Worm (Caenorhabditis elegans) whole organism, L1 larva: ENCODE measurements around the gene F22E5.13.
"Not testable (repeated sequence)": the region's sequence is repeated elsewhere in the genome, so short reads cannot be mapped to it uniquely, and the experiment has no call there.

Experiments used
- C04F5.9 ChIP-seq: sonication (generic microtip); optimal IDR thresholded peaks from 2 replicates; lab custom pipeline; 2016; ENCODE audit warnings: missing genetic modification characterization, missing compliant biosample characterization
- F16B12.6 ChIP-seq: fragments of 150-350 bp; optimal IDR thresholded peaks from 2 replicates; lab custom pipeline; 2014; ENCODE audit warnings: missing biosample characterization, missing genetic modification characterization
- aha-1 ChIP-seq: fragments of 150-350 bp; optimal IDR thresholded peaks from 2 replicates; lab custom pipeline; 2014; ENCODE audit warnings: missing biosample characterization, missing genetic modification characterization
- alr-1 ChIP-seq: fragments of 200-800 bp; sonication (Bioruptor generic); optimal IDR thresholded peaks from 2 replicates; lab custom pipeline; 2018; ENCODE audit warnings: borderline replicate concordance, mild to moderate bottlenecking, missing genetic modification characterization, missing compliant biosample characterization
- ama-1 ChIP-seq: fragments of 150-350 bp; optimal IDR thresholded peaks from 2 replicates; lab custom pipeline; 2014
- ceh-63 ChIP-seq: fragments of 200-800 bp; sonication (Bioruptor generic); optimal IDR thresholded peaks from 2 replicates; lab custom pipeline; 2018; ENCODE audit warnings: mild to moderate bottlenecking, missing genetic modification characterization, missing compliant biosample characterization
- ceh-82 ChIP-seq, 3 experiments: fragments of 150-350 bp in 1 of 3; sonication (generic microtip) in 2 of 3; optimal IDR thresholded peaks; 2 replicates each; lab custom pipeline; 2014 to 2017; ENCODE audit warnings: missing biosample characterization in 3 of 3, missing genetic modification characterization in 3 of 3
- ceh-88 ChIP-seq: fragments of 200-800 bp; sonication (Bioruptor generic); IDR thresholded peaks from 2 replicates; pipeline ENCODE4 v1.3.6; 2022; ENCODE audit warnings: missing genetic modification characterization, missing compliant biosample characterization
- dsc-1 ChIP-seq: sonication (generic microtip); optimal IDR thresholded peaks from 2 replicates; lab custom pipeline; 2016; ENCODE audit warnings: mild to moderate bottlenecking, missing genetic modification characterization, missing compliant biosample characterization
- efl-1 ChIP-seq, 4 experiments: fragments of 150-350 bp; optimal IDR thresholded peaks in 3 of 4; peaks in 1 of 4; 1 replicate in 1 of 4; 2 replicates in 3 of 4; lab custom pipeline; 2014; ENCODE audit warnings: missing biosample characterization in 2 of 4, missing genetic modification characterization in 2 of 4, missing genetic modification reagents in 2 of 4
- egl-27 ChIP-seq, 2 experiments: fragments of 150-350 bp in 1 of 2; sonication (generic microtip); optimal IDR thresholded peaks; 3 replicates each; lab custom pipeline; 2017 to 2018; ENCODE audit warnings: missing biosample characterization in 2 of 2, missing genetic modification characterization in 2 of 2, missing genetic modification reagents in 2 of 2
- elt-2 ChIP-seq: sonication (generic microtip); optimal IDR thresholded peaks from 2 replicates; lab custom pipeline; 2016; ENCODE audit warnings: missing genetic modification characterization, mild to moderate bottlenecking, inconsistent platforms, missing compliant biosample characterization, missing genetic modification reagents
- ets-5 ChIP-seq: fragments of 200-800 bp; sonication (Bioruptor generic); IDR thresholded peaks from 2 replicates; pipeline ENCODE4 v1.3.6; 2022; ENCODE audit warnings: missing genetic modification characterization, missing compliant biosample characterization
- fos-1 ChIP-seq: fragments of 150-350 bp; optimal IDR thresholded peaks from 2 replicates; lab custom pipeline; 2014; ENCODE audit warnings: missing biosample characterization, missing genetic modification characterization
- hlh-17 ChIP-seq: fragments of 200-800 bp; sonication (Bioruptor generic); optimal IDR thresholded peaks from 2 replicates; lab custom pipeline; 2018; ENCODE audit warnings: missing genetic modification characterization, mild to moderate bottlenecking, missing compliant biosample characterization, moderate library complexity, borderline replicate concordance
- hpl-2 ChIP-seq: fragments of 150-350 bp; optimal IDR thresholded peaks from 2 replicates; lab custom pipeline; 2014; ENCODE audit warnings: missing biosample characterization, missing genetic modification reagents, missing genetic modification characterization
- isw-1 ChIP-seq: fragments of 200-800 bp; sonication (Bioruptor generic); IDR thresholded peaks from 2 replicates; pipeline ENCODE4 v1.3.6; 2022; ENCODE audit warnings: missing genetic modification characterization, missing compliant biosample characterization
- jun-1 ChIP-seq: fragments of 150-350 bp; optimal IDR thresholded peaks from 2 replicates; lab custom pipeline; 2014; ENCODE audit warnings: missing biosample characterization, missing genetic modification reagents, missing genetic modification characterization
- lin-13 ChIP-seq: fragments of 150-350 bp; optimal IDR thresholded peaks from 2 replicates; lab custom pipeline; 2014; ENCODE audit warnings: missing biosample characterization, missing genetic modification reagents, missing genetic modification characterization
- lin-39 ChIP-seq: fragments of 150-350 bp; optimal IDR thresholded peaks from 2 replicates; lab custom pipeline; 2014; ENCODE audit warnings: missing biosample characterization, missing genetic modification reagents, missing genetic modification characterization
- mdl-1 ChIP-seq, 2 experiments: fragments of 150-350 bp; optimal IDR thresholded peaks; 2 replicates each; lab custom pipeline; 2014 to 2017; ENCODE audit warnings: missing biosample characterization in 2 of 2, missing genetic modification characterization in 2 of 2, inconsistent platforms in 1 of 2
- nhr-28 ChIP-seq: fragments of 150-350 bp; optimal IDR thresholded peaks from 2 replicates; lab custom pipeline; 2014; ENCODE audit warnings: missing biosample characterization, missing genetic modification characterization
- nhr-76 ChIP-seq: sonication (generic microtip); optimal IDR thresholded peaks from 2 replicates; lab custom pipeline; 2017; ENCODE audit warnings: missing biosample characterization, missing genetic modification characterization
- nhr-90 ChIP-seq: sonication (generic microtip); optimal IDR thresholded peaks from 2 replicates; lab custom pipeline; 2016; ENCODE audit warnings: mild to moderate bottlenecking, missing genetic modification characterization, missing compliant biosample characterization; ENCODE audit not compliant: poor library complexity
- pag-3 ChIP-seq: sonication (generic microtip); optimal IDR thresholded peaks from 2 replicates; lab custom pipeline; 2017; ENCODE audit warnings: missing genetic modification characterization, mild to moderate bottlenecking, missing compliant biosample characterization, antibody characterized with exemption, borderline replicate concordance; ENCODE audit not compliant: insufficient read depth
- pax-3 ChIP-seq: fragments of 200-800 bp; sonication (Bioruptor generic); optimal IDR thresholded peaks from 2 replicates; lab custom pipeline; 2018; ENCODE audit warnings: mild to moderate bottlenecking, missing genetic modification characterization, moderate library complexity, missing compliant biosample characterization
- pqm-1 ChIP-seq: sonication (generic microtip); optimal IDR thresholded peaks from 3 replicates; lab custom pipeline; 2017; ENCODE audit warnings: missing biosample characterization, missing genetic modification characterization
- skn-1 ChIP-seq: fragments of 150-350 bp; optimal IDR thresholded peaks from 2 replicates; lab custom pipeline; 2014; ENCODE audit warnings: missing biosample characterization, missing genetic modification characterization
- snpc-4 ChIP-seq: fragments of 150-350 bp; optimal IDR thresholded peaks from 2 replicates; lab custom pipeline; 2014; ENCODE audit warnings: missing biosample characterization, missing genetic modification characterization
- snu-23 ChIP-seq: sonication (generic microtip); optimal IDR thresholded peaks from 2 replicates; lab custom pipeline; 2016; ENCODE audit warnings: missing genetic modification characterization, missing compliant biosample characterization
- sup-37 ChIP-seq: fragments of 200-800 bp; sonication (Bioruptor generic); optimal IDR thresholded peaks from 2 replicates; lab custom pipeline; 2018; ENCODE audit warnings: mild to moderate bottlenecking, missing genetic modification characterization, missing compliant biosample characterization
- tlp-1 ChIP-seq: fragments of 150-350 bp; optimal IDR thresholded peaks from 2 replicates; lab custom pipeline; 2014; ENCODE audit warnings: missing biosample characterization, missing genetic modification characterization
- unc-130 ChIP-seq: fragments of 150-350 bp; optimal IDR thresholded peaks from 2 replicates; lab custom pipeline; 2017; ENCODE audit warnings: missing biosample characterization, missing genetic modification characterization, inconsistent platforms
- unc-86 ChIP-seq: sonication (generic microtip); optimal IDR thresholded peaks from 2 replicates; lab custom pipeline; 2016; ENCODE audit warnings: missing genetic modification characterization, missing compliant biosample characterization
- ztf-4 ChIP-seq: fragments of 150-350 bp; optimal IDR thresholded peaks from 2 replicates; lab custom pipeline; 2014; ENCODE audit warnings: missing biosample characterization, missing genetic modification characterization

Gene F22E5.13

DNA sequence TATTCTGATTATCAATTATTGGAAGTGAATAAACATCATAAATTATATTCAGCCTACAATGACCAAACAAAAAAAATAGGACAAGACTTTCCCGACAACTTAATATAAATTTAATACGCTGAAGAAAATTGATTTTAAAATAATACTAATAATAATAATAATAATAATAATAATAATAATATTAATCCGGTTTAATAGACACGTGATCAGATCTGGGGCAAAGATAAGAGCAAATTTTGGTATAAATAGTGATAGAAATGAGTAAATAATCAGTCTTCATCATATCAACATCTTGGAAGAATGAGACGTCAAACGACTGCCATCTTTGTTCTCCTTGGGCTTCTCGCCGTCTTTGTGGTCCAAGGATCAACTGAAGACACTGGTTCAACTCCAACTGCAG is 30.3 kb downstream of the F22E5.13 start, which contains the start of gene msrp-6:
Gene msrp-6, plus strand, starts transcription at position 301 of the 400 bp plus-strand sequence.
- TF ChIP-seq snpc-4; tlp-1 (tag; lab: Kevin White, UChicago); ama-1 (lab: Kevin White, UChicago): not testable (repeated sequence)

DNA sequence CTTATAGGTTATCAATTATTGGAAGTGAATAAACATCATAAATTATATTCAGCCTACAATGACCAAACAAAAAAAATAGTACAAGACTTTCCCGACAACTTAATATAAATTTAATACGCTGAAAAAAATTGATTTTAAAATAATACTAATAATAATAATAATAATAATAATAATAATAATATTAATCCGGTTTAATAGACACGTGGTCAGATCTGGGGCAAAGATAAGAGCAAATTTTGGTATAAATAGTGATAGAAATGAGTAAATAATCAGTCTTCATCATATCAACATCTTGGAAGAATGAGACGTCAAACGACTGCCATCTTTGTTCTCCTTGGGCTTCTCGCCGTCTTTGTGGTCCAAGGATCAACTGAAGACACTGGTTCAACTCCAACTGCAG is 32.8 kb downstream of the F22E5.13 start, which contains the start of gene msrp-5:
Gene msrp-5, plus strand, starts transcription at position 301 of the 400 bp plus-strand sequence.
- not testable (repeated sequence) for TF ChIP-seq C04F5.9, lin-39, F16B12.6 (tag; lab: Kevin White, UChicago)
- TF ChIP-seq, all 84 proteins: peak for 0; not testable (repeated sequence) for 84

DNA sequence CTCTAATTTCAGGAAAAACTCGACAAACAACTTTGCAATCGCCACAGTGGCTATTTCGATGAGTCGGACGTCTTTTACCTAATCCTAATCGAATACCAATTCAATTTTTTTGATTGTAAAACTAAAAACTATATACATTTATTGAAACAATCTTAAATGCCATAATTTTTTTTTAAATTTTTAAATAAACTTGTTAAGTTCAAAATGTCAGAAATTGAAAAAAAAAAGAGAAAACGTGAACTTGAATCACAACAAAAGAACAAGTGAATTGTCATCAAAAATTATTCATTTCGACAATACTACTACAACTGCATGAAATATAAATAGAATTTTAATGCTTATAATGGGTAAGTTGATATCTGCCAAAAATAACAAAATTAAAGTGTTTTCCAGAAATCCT is 37.2 kb downstream of the F22E5.13 start, which contains the start of gene D2062.13:
Gene D2062.13, plus strand, starts transcription at position 301 of the 400 bp plus-strand sequence.
- not testable (repeated sequence) for TF ChIP-seq egl-27 (tag; optimal IDR thresholded peaks at IDR 0.05; lab: Kevin White, UChicago); skn-1 (tag; lab: Kevin White, UChicago); hlh-17 (GFP tag; lab: Kevin White, UChicago)

DNA sequence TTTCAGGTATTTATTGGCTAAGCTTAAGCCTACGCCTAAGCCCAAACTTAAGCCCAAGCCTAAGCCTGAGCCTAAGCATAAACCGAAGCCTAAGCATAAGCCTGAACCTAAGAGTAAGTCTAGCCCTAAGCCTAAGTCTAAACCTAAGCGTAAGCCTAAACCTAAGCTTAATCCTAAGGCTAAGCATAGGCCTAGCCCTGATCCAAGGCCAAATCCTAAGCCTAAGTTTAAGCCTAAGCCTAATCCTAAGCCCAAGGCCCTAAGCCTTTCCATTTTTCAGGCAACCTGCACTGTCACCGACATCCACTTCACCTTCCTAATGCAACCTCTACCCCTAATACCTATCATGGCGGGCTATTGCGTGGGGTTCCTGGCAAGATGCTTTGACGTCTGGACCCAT is 38.4 kb downstream of the F22E5.13 start:
- TF ChIP-seq fos-1 (tag; lab: Kevin White, UChicago) (no peak), unc-130 (tag; lab: Kevin White, UChicago) (no peak), nhr-90 (tag; lab: Kevin White, UChicago) (no peak), unc-86 (tag; lab: Kevin White, UChicago) (no peak), sup-37 (GFP tag; lab: Kevin White, UChicago) (no peak), mdl-1 (tag; optimal IDR thresholded peaks at IDR 0.05; lab: Kevin White, UChicago) (no peak), lin-13 (GFP tag; lab: Kevin White, UChicago) (no peak), ets-5 (no peak), hpl-2 (GFP tag; lab: Kevin White, UChicago) (no peak), ceh-82 (tag; optimal IDR thresholded peaks at IDR 0.05; lab: Kevin White, UChicago) (no peak)

DNA sequence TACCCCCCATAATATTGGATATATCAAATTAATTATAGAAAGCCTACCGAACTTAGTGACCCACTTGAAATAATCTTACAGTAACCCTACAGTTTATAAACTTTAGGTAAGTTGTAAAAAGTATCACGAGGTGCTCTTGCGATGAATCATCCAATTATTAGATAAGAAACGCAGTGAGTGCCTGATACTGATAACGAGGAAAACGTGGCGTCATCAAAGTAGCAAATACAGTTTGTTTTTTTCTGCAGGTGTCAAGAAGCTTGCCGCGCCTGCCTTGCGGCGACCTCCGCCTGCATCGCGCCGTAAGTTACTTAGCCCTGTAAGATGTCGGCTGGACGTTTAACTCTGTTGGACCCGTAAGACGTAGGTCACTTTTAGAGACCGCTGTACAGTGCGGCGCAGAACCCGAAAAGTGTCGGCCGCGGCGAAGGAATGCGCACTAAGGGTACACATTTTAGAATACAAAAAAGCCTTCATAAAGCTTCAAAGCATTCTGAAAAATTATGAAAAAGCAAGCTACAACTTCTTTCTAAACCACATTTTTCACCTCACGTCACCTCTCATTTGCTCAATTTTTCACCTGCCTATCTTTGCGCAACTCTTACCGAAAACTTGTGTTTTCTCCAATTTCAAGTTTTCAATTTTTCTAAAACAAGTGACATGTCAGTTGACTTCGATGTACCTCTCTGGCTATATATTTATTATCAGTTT is 39.1 kb downstream of the F22E5.13 start, which contains the start of gene sri-38:
Gene sri-38, plus strand, starts transcription at position 661 of the 711 bp plus-strand sequence.
- TF ChIP-seq aha-1 (tag; lab: Kevin White, UChicago) (no peak), pag-3 (tag; lab: Kevin White, UChicago) (no peak), lin-39 (tag; lab: Kevin White, UChicago) (no peak), jun-1 (tag; lab: Kevin White, UChicago) (peak; percentile 53), pax-3 (tag; lab: Kevin White, UChicago) (no peak), snpc-4 (no peak), elt-2 (tag; lab: Kevin White, UChicago) (peak; percentile 98), ceh-88 (GFP tag; lab: Robert Waterston, UW) (no peak), isw-1 (GFP tag; lab: Robert Waterston, UW) (no peak), hpl-2 (GFP tag; lab: Kevin White, UChicago) (no peak), alr-1 (tag; lab: Kevin White, UChicago) (no peak), dsc-1 (no peak), nhr-28 (no peak), snu-23 (no peak)

DNA sequence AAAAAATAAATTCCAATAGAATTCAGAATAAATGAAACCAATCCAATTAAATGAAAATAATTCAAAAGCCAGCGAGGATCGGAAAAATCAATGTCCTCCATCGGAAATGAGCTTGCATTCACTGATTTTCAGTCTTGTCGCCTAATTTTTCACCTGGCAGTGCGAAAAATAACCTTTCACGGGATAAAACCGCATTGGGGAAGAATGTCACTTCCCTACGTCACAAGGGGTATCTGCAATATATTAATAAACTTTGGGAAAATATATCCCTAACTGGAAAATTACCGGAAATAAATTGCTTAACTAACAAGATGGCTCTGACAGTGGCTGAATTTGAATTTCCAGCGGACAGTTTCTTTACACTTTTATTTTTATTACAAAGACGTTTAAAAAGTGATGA is 44.1 kb downstream of the F22E5.13 start, which contains the start of gene sri-77:
Gene sri-77, minus strand, starts transcription at position 101 of the 400 bp plus-strand sequence.
- no peak for TF ChIP-seq nhr-76
- no peak for TF ChIP-seq hlh-17 (GFP tag; lab: Kevin White, UChicago)
- TF ChIP-seq ztf-4 (tag; lab: Kevin White, UChicago) = no peak
- no peak for TF ChIP-seq ceh-63
- no peak for TF ChIP-seq ceh-82 (tag; optimal IDR thresholded peaks at IDR 0.05; lab: Kevin White, UChicago)
- TF ChIP-seq efl-1 (optimal IDR thresholded peaks at IDR 0.05; lab: Kevin White, UChicago) = no peak
- TF ChIP-seq efl-1 (GFP tag; optimal IDR thresholded peaks at IDR 0.05 in 1 of 2; lab: Kevin White, UChicago) = peak in 1 of 2 experiments; percentile 8
- no peak for TF ChIP-seq pqm-1
